Worm (Caenorhabditis elegans) whole organism, L2 larva: ENCODE data around the gene old-2.

Source experiments
- C34F6.9 ChIP-seq: fragments of 150-350 bp; optimal IDR thresholded peaks from 2 replicates; lab custom pipeline; 2014; ENCODE audit warnings: missing biosample characterization, missing genetic modification characterization
- ZK546.5 ChIP-seq: sonication (generic microtip); optimal IDR thresholded peaks from 2 replicates; lab custom pipeline; 2017; ENCODE audit warnings: missing biosample characterization, missing genetic modification characterization
- alr-1 ChIP-seq: fragments of 150-350 bp; optimal IDR thresholded peaks from 2 replicates; lab custom pipeline; 2014; ENCODE audit warnings: missing biosample characterization, missing genetic modification characterization
- aly-2 ChIP-seq: fragments of 150-350 bp; optimal IDR thresholded peaks from 2 replicates; lab custom pipeline; 2014; ENCODE audit warnings: missing biosample characterization, missing genetic modification characterization
- ama-1 ChIP-seq: fragments of 150-350 bp; optimal IDR thresholded peaks from 2 replicates; lab custom pipeline; 2018; ENCODE audit warnings: inconsistent platforms
- blmp-1 ChIP-seq: sonication (generic microtip); optimal IDR thresholded peaks from 2 replicates; lab custom pipeline; 2017; ENCODE audit warnings: missing genetic modification characterization, mild to moderate bottlenecking, missing compliant biosample characterization, antibody characterized with exemption, moderate library complexity; ENCODE audit not compliant: insufficient read depth
- ceh-82 ChIP-seq: fragments of 150-350 bp; optimal IDR thresholded peaks from 2 replicates; lab custom pipeline; 2014; ENCODE audit warnings: missing biosample characterization, missing genetic modification characterization
- dmd-4 ChIP-seq: sonication (generic microtip); optimal IDR thresholded peaks from 2 replicates; lab custom pipeline; 2017; ENCODE audit warnings: missing biosample characterization, missing genetic modification characterization
- elt-1 ChIP-seq: fragments of 150-350 bp; optimal IDR thresholded peaks from 2 replicates; lab custom pipeline; 2014; ENCODE audit warnings: missing biosample characterization, missing genetic modification characterization
- fos-1 ChIP-seq: fragments of 150-350 bp; optimal IDR thresholded peaks from 2 replicates; lab custom pipeline; 2014; ENCODE audit warnings: missing biosample characterization, missing genetic modification characterization
- gmeb-1 ChIP-seq: fragments of 150-350 bp; optimal IDR thresholded peaks from 2 replicates; lab custom pipeline; 2014; ENCODE audit warnings: missing biosample characterization, missing genetic modification characterization
- lin-11 ChIP-seq: fragments of 150-350 bp; sonication (generic microtip); optimal IDR thresholded peaks from 2 replicates; lab custom pipeline; 2014; ENCODE audit warnings: missing biosample characterization, missing genetic modification characterization, inconsistent platforms, mixed read lengths
- lin-13 ChIP-seq: fragments of 150-350 bp; optimal IDR thresholded peaks from 2 replicates; lab custom pipeline; 2014; ENCODE audit warnings: missing biosample characterization, missing genetic modification reagents, missing genetic modification characterization
- lsy-2 ChIP-seq, 2 experiments: fragments of 150-350 bp in 1 of 2; sonication (generic microtip) in 1 of 2; optimal IDR thresholded peaks; 2 replicates each; lab custom pipeline; 2014 to 2017; ENCODE audit warnings: missing biosample characterization in 2 of 2, missing genetic modification characterization in 2 of 2
- mab-5 ChIP-seq: fragments of 150-350 bp; optimal IDR thresholded peaks from 2 replicates; lab custom pipeline; 2014; ENCODE audit warnings: missing biosample characterization, missing genetic modification characterization
- mbf-1 ChIP-seq: sonication (generic microtip); optimal IDR thresholded peaks from 2 replicates; lab custom pipeline; 2017; ENCODE audit warnings: missing biosample characterization, missing genetic modification characterization
- mdl-1 ChIP-seq, 2 experiments: fragments of 150-350 bp in 1 of 2; sonication (generic microtip) in 1 of 2; optimal IDR thresholded peaks; 2 replicates each; lab custom pipeline; 2017; ENCODE audit warnings: missing biosample characterization in 2 of 2, missing genetic modification characterization in 2 of 2
- nhr-10 ChIP-seq: sonication (generic microtip); optimal IDR thresholded peaks from 2 replicates; lab custom pipeline; 2017; ENCODE audit warnings: missing biosample characterization, missing genetic modification characterization
- nhr-11 ChIP-seq: fragments of 150-350 bp; optimal IDR thresholded peaks from 2 replicates; lab custom pipeline; 2014; ENCODE audit warnings: missing biosample characterization, missing genetic modification characterization
- nhr-12 ChIP-seq: fragments of 150-350 bp; optimal IDR thresholded peaks from 2 replicates; lab custom pipeline; 2014; ENCODE audit warnings: missing biosample characterization, missing genetic modification characterization
- nhr-129 ChIP-seq: fragments of 150-350 bp; optimal IDR thresholded peaks from 2 replicates; lab custom pipeline; 2014; ENCODE audit warnings: missing biosample characterization, missing genetic modification characterization
- nhr-237 ChIP-seq: fragments of 150-350 bp; optimal IDR thresholded peaks from 2 replicates; lab custom pipeline; 2014; ENCODE audit warnings: missing biosample characterization, missing genetic modification characterization
- nhr-25 ChIP-seq: fragments of 150-350 bp; sonication (generic microtip); optimal IDR thresholded peaks from 3 replicates; lab custom pipeline; 2014; ENCODE audit warnings: missing biosample characterization, missing genetic modification characterization
- nhr-77 ChIP-seq: fragments of 150-350 bp; optimal IDR thresholded peaks from 2 replicates; lab custom pipeline; 2014; ENCODE audit warnings: missing biosample characterization, missing genetic modification characterization
- peb-1 ChIP-seq: fragments of 150-350 bp; optimal IDR thresholded peaks from 2 replicates; lab custom pipeline; 2014; ENCODE audit warnings: missing biosample characterization, missing genetic modification characterization
- sem-4 ChIP-seq: fragments of 150-350 bp; optimal IDR thresholded peaks from 2 replicates; lab custom pipeline; 2014; ENCODE audit warnings: missing biosample characterization, missing genetic modification reagents, missing genetic modification characterization
- sma-3 ChIP-seq: sonication (generic microtip); optimal IDR thresholded peaks from 2 replicates; lab custom pipeline; 2016; ENCODE audit warnings: missing genetic modification reagents, missing genetic modification characterization, missing compliant biosample characterization
- sma-9 ChIP-seq, 2 experiments: fragments of 150-350 bp in 1 of 2; sonication (generic microtip) in 1 of 2; optimal IDR thresholded peaks; 2 replicates each; lab custom pipeline; 2014 to 2016; ENCODE audit warnings: missing genetic modification characterization in 2 of 2, mild to moderate bottlenecking in 1 of 2, missing biosample characterization in 1 of 2, missing compliant biosample characterization in 1 of 2, missing genetic modification reagents in 1 of 2, moderate library complexity in 1 of 2
- snpc-4 ChIP-seq: fragments of 150-350 bp; optimal IDR thresholded peaks from 2 replicates; lab custom pipeline; 2014; ENCODE audit warnings: missing biosample characterization, missing genetic modification characterization
- unc-39 ChIP-seq: fragments of 150-350 bp; optimal IDR thresholded peaks from 2 replicates; lab custom pipeline; 2014; ENCODE audit warnings: missing biosample characterization, missing genetic modification characterization
- unc-55 ChIP-seq: fragments of 150-350 bp; sonication (generic microtip); optimal IDR thresholded peaks from 3 replicates; lab custom pipeline; 2014; ENCODE audit warnings: missing biosample characterization, missing genetic modification reagents, missing genetic modification characterization
- unc-62 ChIP-seq: fragments of 150-350 bp; optimal IDR thresholded peaks from 2 replicates; lab custom pipeline; 2014; ENCODE audit warnings: missing biosample characterization, missing genetic modification reagents, missing genetic modification characterization
- zag-1 ChIP-seq: fragments of 150-350 bp; optimal IDR thresholded peaks from 2 replicates; lab custom pipeline; 2014; ENCODE audit warnings: missing biosample characterization, missing genetic modification characterization
- ztf-1 ChIP-seq: fragments of 200-800 bp; sonication (Bioruptor generic); conservative IDR thresholded peaks from 2 replicates; pipeline ENCODE4 v1.3.6; 2022; ENCODE audit warnings: missing genetic modification characterization, missing compliant biosample characterization
- ztf-11 ChIP-seq: sonication (generic microtip); optimal IDR thresholded peaks from 2 replicates; lab custom pipeline; 2017; ENCODE audit warnings: missing biosample characterization, missing genetic modification characterization
- ztf-4 ChIP-seq: fragments of 150-350 bp; optimal IDR thresholded peaks from 2 replicates; lab custom pipeline; 2014; ENCODE audit warnings: missing biosample characterization, missing genetic modification characterization

old-2 gene

DNA sequence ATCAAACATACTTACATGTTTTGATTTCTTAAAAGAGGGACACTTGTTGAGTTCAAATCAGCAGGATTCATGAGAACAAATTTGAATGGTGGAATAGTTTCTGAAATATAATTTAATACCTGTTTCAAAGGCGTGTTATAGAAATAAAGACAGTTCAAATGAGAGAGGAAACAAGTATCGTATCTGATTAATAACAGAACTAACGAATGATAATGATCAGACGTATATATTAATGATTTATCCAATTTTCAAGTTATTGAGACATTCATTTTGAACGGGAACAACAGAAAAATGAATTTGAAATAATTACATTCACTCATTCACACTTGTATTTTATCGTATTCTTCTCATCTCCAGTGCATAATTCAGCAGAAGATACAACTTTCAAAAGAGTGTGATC, 6.2 kb upstream of the old-2 start, which contains the start of gene chil-4:
TSS of gene chil-4 (minus strand) at position 101 of the 400 bp plus-strand sequence.
- TF ChIP-seq fos-1, result no peak
- no peak for TF ChIP-seq nhr-11 (tag; lab: Kevin White, UChicago)
- TF ChIP-seq nhr-77 (tag; lab: Kevin White, UChicago), result no peak
- TF ChIP-seq nhr-25, result no peak
- TF ChIP-seq lsy-2 (tag; optimal IDR thresholded peaks at IDR 0.05; lab: Kevin White, UChicago), result no peak
- no peak for TF ChIP-seq unc-39
- TF ChIP-seq sma-3 (GFP tag; lab: Kevin White, UChicago), result no peak
- no peak for TF ChIP-seq lin-11 (tag; lab: Kevin White, UChicago)
- no peak for TF ChIP-seq aly-2
- TF ChIP-seq mab-5 (tag; lab: Kevin White, UChicago), result no peak
- no peak for TF ChIP-seq alr-1 (tag; lab: Kevin White, UChicago)
- no peak for TF ChIP-seq C34F6.9 (tag; lab: Kevin White, UChicago)
- no peak for TF ChIP-seq sem-4 (tag; lab: Kevin White, UChicago)
- TF ChIP-seq unc-55 (GFP tag; lab: Kevin White, UChicago), result no peak

DNA sequence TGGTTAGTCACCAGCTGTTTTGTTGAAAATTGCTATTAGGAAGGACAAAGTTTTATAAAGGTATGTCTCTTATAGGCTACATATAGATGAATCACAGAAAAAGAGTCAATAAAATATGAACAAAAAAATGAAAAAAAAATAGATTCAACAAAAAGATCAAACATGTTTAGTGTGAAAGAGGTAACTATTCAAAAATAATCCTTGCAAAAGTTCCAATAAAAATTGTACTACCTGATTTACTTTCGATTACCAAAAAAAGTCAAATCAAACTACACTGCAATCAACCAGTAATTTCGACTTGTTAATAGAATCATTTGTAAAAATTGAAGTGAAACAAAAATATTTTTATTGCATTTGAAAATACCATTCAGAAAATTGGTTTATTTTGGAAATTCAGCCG, 1.5 kb upstream of the old-2 start, which contains the start of gene ZK938.10:
TSS of gene ZK938.10 (minus strand) at position 101 of the 400 bp plus-strand sequence.
- no peak for TF ChIP-seq C34F6.9 (tag; lab: Kevin White, UChicago)
- no peak for TF ChIP-seq unc-39
- TF ChIP-seq snpc-4 (tag; lab: Kevin White, UChicago), result no peak
- no peak for TF ChIP-seq sma-9 (GFP tag; optimal IDR thresholded peaks at IDR 0.05; lab: Kevin White, UChicago)
- no peak for TF ChIP-seq sma-9 (tag; optimal IDR thresholded peaks at IDR 0.05; lab: Kevin White, UChicago)
- no peak for TF ChIP-seq nhr-12 (tag; lab: Kevin White, UChicago)
- no peak for TF ChIP-seq ceh-82 (tag; lab: Kevin White, UChicago)
- no peak for TF ChIP-seq ZK546.5 (tag; lab: Kevin White, UChicago)
- TF ChIP-seq alr-1 (tag; lab: Kevin White, UChicago), result no peak
- no peak for TF ChIP-seq nhr-237 (tag; lab: Kevin White, UChicago)
- no peak for TF ChIP-seq blmp-1 (tag; lab: Kevin White, UChicago)
- TF ChIP-seq ama-1 (lab: Kevin White, UChicago), result no peak
- no peak for TF ChIP-seq aly-2
- TF ChIP-seq lin-13 (GFP tag; lab: Kevin White, UChicago), result no peak
- no peak for TF ChIP-seq dmd-4
- no peak for TF ChIP-seq unc-62 (GFP tag; lab: Kevin White, UChicago)
- no peak for TF ChIP-seq elt-1 (tag; lab: Kevin White, UChicago)
- no peak for TF ChIP-seq ztf-4 (tag; lab: Kevin White, UChicago)
- TF ChIP-seq nhr-11 (tag; lab: Kevin White, UChicago), result no peak
- TF ChIP-seq mbf-1 (tag; lab: Kevin White, UChicago), result no peak
- no peak for TF ChIP-seq lin-11 (tag; lab: Kevin White, UChicago)

DNA sequence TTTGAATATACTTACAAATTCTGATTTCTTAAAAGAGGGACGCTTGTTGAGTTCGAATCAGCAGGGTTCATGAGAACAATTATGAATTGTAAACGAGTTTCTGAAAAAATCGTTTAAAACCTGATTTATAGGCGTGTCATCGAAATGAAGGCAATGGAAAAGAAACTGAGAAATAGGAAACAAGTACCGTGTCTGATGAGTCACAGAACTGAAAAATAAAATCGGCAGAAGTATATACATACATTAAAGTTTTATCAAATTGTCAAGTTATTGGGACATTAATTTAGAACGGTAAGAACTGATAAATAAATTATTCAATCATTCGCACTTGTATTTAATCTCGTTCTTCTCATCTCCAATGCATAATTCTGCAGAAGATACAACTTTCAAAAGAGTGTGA, 4.2 kb downstream of the old-2 start, which contains the start of gene chil-9:
TSS of gene chil-9 (minus strand) at position 101 of the 400 bp plus-strand sequence.
- TF ChIP-seq nhr-10 (tag; lab: Kevin White, UChicago) (no peak), nhr-237 (tag; lab: Kevin White, UChicago) (no peak), aly-2 (no peak), mdl-1 (tag; optimal IDR thresholded peaks at IDR 0.05; lab: Kevin White, UChicago) (no peak), nhr-25 (no peak), C34F6.9 (tag; lab: Kevin White, UChicago) (no peak), gmeb-1 (tag; lab: Kevin White, UChicago) (no peak), lin-13 (GFP tag; lab: Kevin White, UChicago) (no peak), unc-39 (no peak), lin-11 (tag; lab: Kevin White, UChicago) (no peak), alr-1 (tag; lab: Kevin White, UChicago) (no peak), ztf-1 (GFP tag; lab: Robert Waterston, UW) (no peak), nhr-129 (tag; lab: Kevin White, UChicago) (no peak), mab-5 (tag; lab: Kevin White, UChicago) (no peak)

DNA sequence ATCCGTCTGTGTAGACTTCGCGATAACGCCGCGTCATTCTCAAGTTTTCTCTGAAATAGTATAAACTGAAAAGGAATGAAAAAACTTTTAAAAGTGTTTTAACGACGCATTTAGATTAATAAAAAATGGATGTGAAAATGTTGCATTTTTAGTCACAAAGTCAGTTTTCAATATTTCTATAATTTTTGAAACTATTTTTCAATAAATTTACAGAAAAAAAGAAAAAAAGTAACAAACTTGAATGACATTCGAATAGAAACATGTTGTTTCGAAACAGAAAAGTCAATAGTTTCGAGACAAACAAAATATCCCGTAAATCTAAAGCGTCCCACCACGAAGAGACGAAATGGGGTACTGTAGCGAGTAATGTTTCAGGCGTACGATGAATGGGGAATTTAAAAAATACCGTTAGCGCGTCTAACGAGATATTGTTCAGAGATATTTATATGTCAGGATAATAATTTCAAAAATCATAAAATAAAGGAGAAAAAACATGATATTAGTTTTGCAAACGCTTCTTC, 7.4 kb downstream of the old-2 start, which contains the start of gene rnh-1.2:
TSS of gene rnh-1.2 (minus strand) at position 51 of the 521 bp plus-strand sequence.
- TF ChIP-seq unc-62 (GFP tag; lab: Kevin White, UChicago), result no peak
- TF ChIP-seq nhr-12 (tag; lab: Kevin White, UChicago), result no peak
- TF ChIP-seq sem-4 (tag; lab: Kevin White, UChicago), result no peak
- TF ChIP-seq snpc-4 (tag; lab: Kevin White, UChicago), result no peak
- no peak for TF ChIP-seq peb-1 (tag; lab: Kevin White, UChicago)
- TF ChIP-seq zag-1 (tag; lab: Kevin White, UChicago), result no peak
- no peak for TF ChIP-seq ama-1 (lab: Kevin White, UChicago)
- no peak for TF ChIP-seq mdl-1 (tag; optimal IDR thresholded peaks at IDR 0.05; lab: Kevin White, UChicago)
- no peak for TF ChIP-seq nhr-25
- no peak for TF ChIP-seq ztf-1 (GFP tag; lab: Robert Waterston, UW)
- TF ChIP-seq ztf-11, result no peak
- no peak for TF ChIP-seq nhr-10 (tag; lab: Kevin White, UChicago)
- TF ChIP-seq unc-55 (GFP tag; lab: Kevin White, UChicago), result no peak
- no peak for TF ChIP-seq elt-1 (tag; lab: Kevin White, UChicago)
